Worm (Caenorhabditis elegans) whole organism, L4 larva: ENCODE measurements around the gene sdc-2.
A peak's percentile ranks its signal among the peaks of the same experiment; 100 is the strongest.

Source experiments
- F44E2.7 ChIP-seq: fragments of 200-800 bp; sonication (Bioruptor generic); IDR thresholded peaks from 2 replicates; pipeline ENCODE4 v2.1.2; 2022; ENCODE audit warnings: missing genetic modification characterization, missing compliant biosample characterization
- Y5F2A.4 ChIP-seq: fragments of 200-800 bp; sonication (Bioruptor generic); optimal IDR thresholded peaks from 2 replicates; lab custom pipeline; 2018; ENCODE audit warnings: mild to moderate bottlenecking, missing genetic modification characterization, missing compliant biosample characterization
- ama-1 ChIP-seq: fragments of 150-350 bp; optimal IDR thresholded peaks from 2 replicates; lab custom pipeline; 2014; ENCODE audit warnings: inconsistent platforms, mixed read lengths
- egl-27 ChIP-seq: sonication (generic microtip); optimal IDR thresholded peaks from 3 replicates; lab custom pipeline; 2017; ENCODE audit warnings: missing biosample characterization, missing genetic modification reagents, missing genetic modification characterization
- mdl-1 ChIP-seq, 2 experiments: fragments of 150-350 bp in 1 of 2; sonication (generic microtip) in 1 of 2; optimal IDR thresholded peaks; 2 replicates each; lab custom pipeline; 2014 to 2017; ENCODE audit warnings: missing biosample characterization in 2 of 2, missing genetic modification characterization in 2 of 2
- mep-1 ChIP-seq: fragments of 150-350 bp; sonication (generic microtip); optimal IDR thresholded peaks from 3 replicates; lab custom pipeline; 2014; ENCODE audit warnings: missing biosample characterization, missing genetic modification characterization
- nhr-111 ChIP-seq: fragments of 200-800 bp; sonication (Bioruptor generic); optimal IDR thresholded peaks from 2 replicates; lab custom pipeline; 2018; ENCODE audit warnings: mild to moderate bottlenecking, missing genetic modification characterization, missing compliant biosample characterization
- nhr-28 ChIP-seq: fragments of 150-350 bp; optimal IDR thresholded peaks from 2 replicates; lab custom pipeline; 2014; ENCODE audit warnings: missing biosample characterization, missing genetic modification characterization
- pqm-1 ChIP-seq: sonication (generic microtip); optimal IDR thresholded peaks from 2 replicates; lab custom pipeline; 2017; ENCODE audit warnings: missing biosample characterization, missing genetic modification characterization

DNA sequence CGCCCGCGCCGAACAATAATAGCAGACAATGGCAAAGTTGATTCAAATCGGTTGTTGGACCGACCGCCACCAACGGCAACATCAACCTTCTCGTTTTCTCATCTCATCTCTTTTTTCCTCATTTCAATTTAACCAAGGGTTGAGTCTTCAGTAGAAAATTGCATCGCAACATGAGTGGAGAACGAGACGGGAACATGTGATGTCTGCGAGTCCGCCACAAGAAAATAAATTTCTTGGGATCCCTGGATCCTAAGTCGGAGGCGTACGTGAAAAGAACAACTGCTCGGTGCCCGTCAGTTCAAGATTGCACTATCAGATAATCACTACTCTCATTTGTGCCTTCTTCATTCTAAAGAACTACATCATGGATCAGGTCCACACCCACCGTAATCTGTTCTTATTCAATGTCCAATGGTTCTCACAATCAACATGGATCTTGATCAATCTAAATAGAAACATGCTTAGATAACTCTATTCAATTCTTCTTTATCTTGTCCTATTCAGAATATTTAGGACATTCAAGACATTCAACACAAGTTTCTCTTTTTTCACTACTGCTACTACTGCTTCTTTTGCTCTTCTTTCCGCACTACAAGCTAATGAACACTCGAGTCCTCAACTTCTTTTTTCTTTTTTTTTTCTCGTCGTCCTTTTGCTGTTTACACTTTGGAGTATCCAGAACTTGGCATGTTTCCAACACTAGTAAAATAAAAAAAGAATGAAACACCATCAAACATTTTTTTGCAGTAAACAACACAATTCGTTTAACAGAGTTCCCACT, 47.7 kb upstream of the sdc-2 start:
- TF ChIP-seq mdl-1 (tag; optimal IDR thresholded peaks at IDR 0.05; lab: Kevin White, UChicago), result no peak
- no peak for TF ChIP-seq nhr-111 (GFP tag; lab: Kevin White, UChicago)
- TF ChIP-seq ama-1 (lab: Kevin White, UChicago), result peak; percentile 16
- no peak for TF ChIP-seq egl-27 (tag; lab: Kevin White, UChicago)
- no peak for TF ChIP-seq nhr-28 (tag; lab: Kevin White, UChicago)
- no peak for TF ChIP-seq Y5F2A.4 (GFP tag; lab: Kevin White, UChicago)
- no peak for TF ChIP-seq pqm-1
- TF ChIP-seq F44E2.7 (GFP tag; lab: Robert Waterston, UW), result no peak
- TF ChIP-seq mep-1 (tag; lab: Kevin White, UChicago), result no peak
